Worm (Caenorhabditis elegans) whole organism, L4/young adult: ENCODE data around the gene nas-19.

ENCODE experiments used
- W03F9.2 ChIP-seq: fragments of 150-350 bp; optimal IDR thresholded peaks from 2 replicates; lab custom pipeline; 2014; ENCODE audit warnings: missing biosample characterization, missing genetic modification characterization
- dao-5 ChIP-seq: sonication (generic microtip); optimal IDR thresholded peaks from 2 replicates; lab custom pipeline; 2016; ENCODE audit warnings: missing genotype, missing genetic modification characterization, moderate library complexity, missing compliant biosample characterization
- him-1 ChIP-seq: sonication (generic microtip); optimal IDR thresholded peaks from 2 replicates; lab custom pipeline; 2016; ENCODE audit warnings: missing genotype, missing genetic modification reagents, missing genetic modification characterization, missing compliant biosample characterization

Gene nas-19

DNA sequence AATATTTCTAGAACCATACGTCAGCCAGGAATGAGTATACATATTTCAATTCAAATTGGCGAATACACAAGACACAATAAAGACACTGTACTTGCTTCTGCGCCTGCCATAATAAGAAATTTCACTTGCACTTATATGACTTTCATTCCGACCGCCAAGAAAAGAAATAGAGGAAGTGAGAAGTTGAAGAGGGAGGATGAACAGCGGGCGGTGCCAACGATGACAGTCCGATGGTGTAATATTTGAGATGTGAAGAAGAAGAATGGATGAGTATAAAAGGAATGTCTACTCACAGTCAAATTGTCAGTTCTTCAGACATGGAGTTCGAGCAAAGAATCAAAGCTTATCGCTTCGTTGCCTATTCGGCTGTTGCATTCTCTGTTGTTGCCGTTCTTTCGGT, 17.4 kb downstream of the nas-19 start, which contains the start of gene col-154:
Gene col-154, plus strand, starts transcription at position 301 of the 400 bp plus-strand sequence.
- TF ChIP-seq him-1: no peak
- no peak for TF ChIP-seq W03F9.2 (tag; lab: Kevin White, UChicago)
- TF ChIP-seq dao-5 (tag; lab: Kevin White, UChicago): no peak

- TF ChIP-seq dao-5 (tag; lab: Kevin White, UChicago) (no peak), W03F9.2 (tag; lab: Kevin White, UChicago) (no peak)
Observed at ce11 chrV:11383032-11383431, 19.5 kb downstream of the nas-19 start, which contains the start of gene F55C10.5. TSS of gene F55C10.5 (plus strand) at chrV:11383105.

DNA sequence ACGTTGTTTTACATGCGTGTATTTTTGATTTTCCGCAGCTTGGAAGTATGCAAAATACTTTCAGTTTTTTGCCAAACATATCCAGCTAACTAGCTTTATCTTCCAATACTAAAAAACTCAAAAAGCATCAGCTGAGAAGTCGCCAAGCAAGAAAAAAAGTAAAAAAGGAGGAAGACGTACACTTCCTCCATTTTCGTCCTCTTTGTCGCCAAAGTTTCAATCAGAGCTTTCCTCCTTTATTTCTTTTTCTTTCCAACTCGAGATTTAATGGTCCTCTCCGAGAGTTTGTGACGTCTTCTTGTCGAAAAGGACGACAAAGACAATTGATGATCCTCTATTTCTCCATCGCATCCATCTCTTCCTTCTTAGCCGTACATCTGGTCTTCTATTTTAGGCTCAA, 21.9 kb downstream of the nas-19 start:
- no peak for TF ChIP-seq dao-5 (tag; lab: Kevin White, UChicago)
- TF ChIP-seq W03F9.2 (tag; lab: Kevin White, UChicago): no peak
- TF ChIP-seq him-1: no peak

- no peak for TF ChIP-seq him-1
- TF ChIP-seq dao-5 (tag; lab: Kevin White, UChicago): no peak
- no peak for TF ChIP-seq W03F9.2 (tag; lab: Kevin White, UChicago)
Observed at ce11 chrV:11379341-11379740, 23.2 kb downstream of the nas-19 start.

DNA sequence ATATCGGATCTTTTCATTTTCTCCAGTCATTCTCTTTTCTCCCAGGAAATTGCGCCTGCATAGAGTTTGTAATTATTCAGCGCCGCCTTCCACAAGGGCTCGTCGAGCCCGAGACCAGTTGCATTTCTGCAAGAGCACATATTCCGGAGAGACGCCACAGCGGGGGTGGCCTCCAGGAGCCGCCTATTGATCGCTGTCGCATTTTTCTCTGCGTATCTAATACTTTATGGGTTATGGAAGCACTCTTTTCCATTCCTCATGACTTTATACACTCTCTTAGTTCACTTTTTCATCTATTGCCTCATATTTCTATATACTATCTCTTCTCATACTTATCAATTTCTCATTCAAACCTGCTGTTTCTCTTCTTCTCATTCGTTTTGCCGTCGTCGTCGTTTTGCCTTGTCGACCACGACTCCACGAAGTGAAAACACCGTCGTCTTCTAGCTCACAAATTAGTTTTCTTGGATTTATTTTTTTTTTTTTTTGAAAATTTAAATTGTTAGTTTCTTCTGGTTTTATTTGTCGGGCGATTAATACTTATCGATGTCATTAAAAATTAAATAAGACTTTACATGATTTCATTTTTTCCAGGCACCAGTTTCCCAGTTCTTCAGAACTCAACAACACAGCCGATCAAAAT, 27.2 kb downstream of the nas-19 start, which contains the start of gene cnb-1:
Gene cnb-1, plus strand, starts transcription at position 593 of the 643 bp plus-strand sequence.
- TF ChIP-seq dao-5 (tag; lab: Kevin White, UChicago) (no peak), him-1 (peak; percentile 79)

- TF ChIP-seq him-1 (no peak), W03F9.2 (tag; lab: Kevin White, UChicago) (no peak), dao-5 (tag; lab: Kevin White, UChicago) (no peak)
Observed at ce11 chrV:11373918-11374317, 28.6 kb downstream of the nas-19 start.

DNA sequence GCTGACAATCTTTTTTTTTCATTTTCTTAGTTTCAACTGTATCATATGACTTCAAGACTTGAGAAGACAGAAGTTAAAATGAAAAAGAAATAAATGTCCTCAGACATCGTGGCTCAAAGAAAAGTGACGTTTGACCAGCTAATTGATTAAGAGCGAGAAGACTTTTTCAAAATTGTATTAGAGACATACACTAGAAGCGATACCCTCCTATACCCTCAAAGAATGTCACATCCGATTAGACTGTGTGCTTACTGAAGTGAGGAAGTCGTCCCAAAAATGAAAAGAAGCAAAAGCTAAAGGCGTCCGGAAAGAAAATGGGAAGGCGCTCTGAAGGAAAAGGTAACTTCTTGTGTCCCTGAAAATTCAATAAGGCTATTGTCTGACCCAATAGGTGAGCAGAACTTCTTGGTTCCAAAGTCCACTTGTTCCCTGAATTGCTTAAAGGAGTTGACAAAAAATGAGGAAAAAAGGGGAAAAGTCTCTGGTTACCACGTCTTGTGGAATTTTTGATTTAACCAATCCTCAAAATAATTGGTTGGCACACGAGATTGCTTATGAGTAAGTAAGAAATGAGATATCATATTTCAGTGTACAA, 30.1 kb downstream of the nas-19 start:
- TF ChIP-seq him-1 (no peak), W03F9.2 (tag; lab: Kevin White, UChicago) (no peak), dao-5 (tag; lab: Kevin White, UChicago) (no peak)

DNA sequence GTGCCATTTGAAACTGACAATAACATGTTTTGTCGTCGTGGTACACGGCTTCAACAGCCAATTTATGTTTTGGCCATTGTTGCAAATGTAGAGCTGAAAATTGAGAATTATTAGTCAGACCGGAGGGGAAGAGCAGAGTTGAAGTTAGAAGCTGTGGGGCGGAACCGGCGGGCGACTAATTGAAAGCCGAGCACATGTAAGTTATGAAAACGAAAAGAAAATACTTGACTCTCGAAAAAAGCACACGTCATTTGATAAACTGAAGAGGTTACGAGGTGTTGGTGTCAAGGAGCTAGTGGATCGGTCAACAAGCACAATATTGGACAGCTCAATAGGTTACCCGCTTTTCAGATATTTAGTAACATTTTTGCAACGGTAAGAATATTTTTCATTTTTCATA, 36.4 kb downstream of the nas-19 start, which contains the start of gene dop-5:
Gene dop-5, minus strand, starts transcription at position 101 of the 400 bp plus-strand sequence.
- TF ChIP-seq dao-5 (tag; lab: Kevin White, UChicago) (no peak), him-1 (no peak), W03F9.2 (tag; lab: Kevin White, UChicago) (no peak)

ce11 chrV:11363575-11363974, 38.9 kb downstream of the nas-19 start:
- TF ChIP-seq him-1: no peak
- TF ChIP-seq W03F9.2 (tag; lab: Kevin White, UChicago): no peak
- TF ChIP-seq dao-5 (tag; lab: Kevin White, UChicago): no peak

DNA sequence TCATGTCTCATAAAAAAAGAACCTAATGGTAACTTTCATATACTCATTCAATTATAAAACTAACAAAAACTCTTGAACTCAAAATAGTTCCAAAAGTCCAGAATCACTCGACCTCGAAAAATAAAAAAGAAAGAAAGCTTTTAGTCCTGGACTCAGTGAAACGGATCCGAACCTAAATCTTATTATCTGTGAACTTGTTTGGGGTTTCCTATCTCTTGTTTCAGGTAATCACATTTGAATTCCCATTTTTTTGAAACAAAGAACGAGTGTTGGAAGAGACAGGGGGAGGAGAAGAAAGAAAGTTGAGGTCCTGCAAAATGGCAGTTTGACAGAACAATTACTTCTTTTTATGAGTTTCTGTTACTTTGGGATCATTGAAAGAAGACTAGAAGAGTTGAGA, 48.2 kb downstream of the nas-19 start:
- TF ChIP-seq W03F9.2 (tag; lab: Kevin White, UChicago) (no peak), him-1 (no peak), dao-5 (tag; lab: Kevin White, UChicago) (no peak)

- TF ChIP-seq dao-5 (tag; lab: Kevin White, UChicago) (no peak), him-1 (no peak), W03F9.2 (tag; lab: Kevin White, UChicago) (no peak)
Observed at ce11 chrV:11352893-11353292, 49.6 kb downstream of the nas-19 start, which contains the start of gene npr-25. TSS of gene npr-25 (minus strand) at chrV:11352993.

ce11 chrV:11351263-11351662, 51.2 kb downstream of the nas-19 start:
- TF ChIP-seq him-1: no peak
- no peak for TF ChIP-seq dao-5 (tag; lab: Kevin White, UChicago)
- TF ChIP-seq W03F9.2 (tag; lab: Kevin White, UChicago): no peak
